Fruit fly (Drosophila melanogaster) whole organism, wandering third instar larva: ENCODE measurements around the gene mab-21.

Experiments used
- Hr78 ChIP-seq: fragments of >200 bp; optimal IDR thresholded peaks from 2 replicates; lab custom pipeline; 2017; ENCODE audit warnings: missing biosample characterization, missing genetic modification characterization
- Mio ChIP-seq: sonication (Bioruptor generic); optimal IDR thresholded peaks from 2 replicates; lab custom pipeline; 2016; ENCODE audit warnings: missing biosample characterization, missing genetic modification characterization
- Rel ChIP-seq, 2 experiments: fragments of 200-800 bp; sonication (Bioruptor generic) in 1 of 2; optimal IDR thresholded peaks; 2 replicates in 1 of 2; 3 replicates in 1 of 2; lab custom pipeline; 2016 to 2019; ENCODE audit warnings: mild to moderate bottlenecking in 2 of 2, missing biosample characterization in 2 of 2, missing genetic modification characterization in 2 of 2, moderate library complexity in 1 of 2
- brk ChIP-seq: fragments of 200-800 bp; sonication (Bioruptor generic); optimal IDR thresholded peaks from 2 replicates; lab custom pipeline; 2016; ENCODE audit warnings: missing biosample characterization, mild to moderate bottlenecking, missing genetic modification characterization
- dsf ChIP-seq: sonication (Bioruptor generic); optimal IDR thresholded peaks from 2 replicates; lab custom pipeline; 2016; ENCODE audit warnings: missing biosample characterization, missing genetic modification characterization, borderline replicate concordance

DNA sequence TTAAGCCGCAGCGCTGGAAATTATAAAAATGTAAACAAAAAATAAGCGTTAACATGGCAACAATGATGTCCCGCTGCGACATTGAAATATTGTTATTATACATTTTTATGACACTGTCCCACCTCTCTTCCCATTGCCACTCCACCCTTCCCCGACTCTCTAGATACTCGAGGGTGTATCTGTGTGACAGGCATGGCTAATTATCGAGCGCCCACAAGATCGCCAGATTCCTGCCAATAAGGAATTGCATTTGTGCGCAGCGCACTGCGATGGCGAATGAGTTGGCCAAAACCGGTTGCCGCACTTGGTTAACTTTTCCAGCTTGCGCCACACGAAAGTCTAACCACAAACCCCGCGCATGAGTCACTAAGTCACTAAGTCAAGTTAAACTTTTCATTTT is 17.6 kb upstream of the mab-21 start:
- TF ChIP-seq brk (GFP tag; lab: Kevin White, UChicago) (no peak), Rel (GFP tag; optimal IDR thresholded peaks at IDR 0.05; lab: Kevin White, UChicago) (no peak), Rel (tag; optimal IDR thresholded peaks at IDR 0.05; lab: Kevin White, UChicago) (no peak), Hr78 (no peak), dsf (GFP tag; lab: Kevin White, UChicago) (no peak), Mio (no peak)
